Worm (Caenorhabditis elegans) whole organism, L1 larva: ENCODE data around the gene Y11D7A.5.

ENCODE experiments used
- C04F5.9 ChIP-seq: sonication (generic microtip); optimal IDR thresholded peaks from 2 replicates; lab custom pipeline; 2016; ENCODE audit warnings: missing genetic modification characterization, missing compliant biosample characterization
- C34B4.2 ChIP-seq: sonication (generic microtip); optimal IDR thresholded peaks from 2 replicates; lab custom pipeline; 2017; ENCODE audit warnings: mild to moderate bottlenecking, missing genetic modification characterization, missing compliant biosample characterization
- ama-1 ChIP-seq: fragments of 150-350 bp; optimal IDR thresholded peaks from 2 replicates; lab custom pipeline; 2014
- blmp-1 ChIP-seq: fragments of 150-350 bp; optimal IDR thresholded peaks from 2 replicates; lab custom pipeline; 2014; ENCODE audit warnings: missing biosample characterization, missing genetic modification characterization
- ceh-63 ChIP-seq: fragments of 200-800 bp; sonication (Bioruptor generic); optimal IDR thresholded peaks from 2 replicates; lab custom pipeline; 2018; ENCODE audit warnings: mild to moderate bottlenecking, missing genetic modification characterization, missing compliant biosample characterization
- ceh-8 ChIP-seq: fragments of 200-800 bp; sonication (Bioruptor generic); optimal IDR thresholded peaks from 2 replicates; lab custom pipeline; 2018; ENCODE audit warnings: mild to moderate bottlenecking, missing genetic modification characterization, moderate library complexity, missing compliant biosample characterization
- ceh-82 ChIP-seq, 3 experiments: fragments of 150-350 bp in 1 of 3; sonication (generic microtip) in 2 of 3; optimal IDR thresholded peaks; 2 replicates each; lab custom pipeline; 2014 to 2017; ENCODE audit warnings: missing biosample characterization in 3 of 3, missing genetic modification characterization in 3 of 3
- ces-1 ChIP-seq: fragments of 150-350 bp; optimal IDR thresholded peaks from 2 replicates; lab custom pipeline; 2014; ENCODE audit warnings: missing biosample characterization, missing genetic modification reagents, missing genetic modification characterization
- dsc-1 ChIP-seq: sonication (generic microtip); optimal IDR thresholded peaks from 2 replicates; lab custom pipeline; 2016; ENCODE audit warnings: mild to moderate bottlenecking, missing genetic modification characterization, missing compliant biosample characterization
- efl-3 ChIP-seq: fragments of 200-800 bp; sonication (Bioruptor generic); optimal IDR thresholded peaks from 2 replicates; lab custom pipeline; 2018; ENCODE audit warnings: mild to moderate bottlenecking, missing genetic modification characterization, missing compliant biosample characterization
- egl-13 ChIP-seq: sonication (generic microtip); optimal IDR thresholded peaks from 2 replicates; lab custom pipeline; 2016; ENCODE audit warnings: missing genotype, missing genetic modification reagents, missing genetic modification characterization, missing compliant biosample characterization
- elt-3 ChIP-seq, 6 experiments: fragments of 150-350 bp in 1 of 6; sonication (generic microtip); optimal IDR thresholded peaks; 2 replicates each; lab custom pipeline; 2017 to 2018; ENCODE audit warnings: missing biosample characterization in 6 of 6, missing genetic modification characterization in 6 of 6, inconsistent platforms in 1 of 6
- ets-5 ChIP-seq: fragments of 200-800 bp; sonication (Bioruptor generic); IDR thresholded peaks from 2 replicates; pipeline ENCODE4 v1.3.6; 2022; ENCODE audit warnings: missing genetic modification characterization, missing compliant biosample characterization
- fkh-4 ChIP-seq: sonication (generic microtip); optimal IDR thresholded peaks from 2 replicates; lab custom pipeline; 2016; ENCODE audit warnings: missing compliant biosample characterization, missing genetic modification characterization, borderline replicate concordance
- fkh-8 ChIP-seq: sonication (generic microtip); optimal IDR thresholded peaks from 2 replicates; lab custom pipeline; 2016; ENCODE audit warnings: mild to moderate bottlenecking, missing genetic modification characterization, missing compliant biosample characterization
- fos-1 ChIP-seq: fragments of 150-350 bp; optimal IDR thresholded peaks from 2 replicates; lab custom pipeline; 2014; ENCODE audit warnings: missing biosample characterization, missing genetic modification characterization
- grh-1 ChIP-seq: fragments of 200-800 bp; sonication (Bioruptor generic); IDR thresholded peaks from 2 replicates; pipeline ENCODE4 v1.3.6; 2022; ENCODE audit warnings: missing genetic modification reagents, missing genetic modification characterization, missing compliant biosample characterization
- hpl-2 ChIP-seq: fragments of 150-350 bp; optimal IDR thresholded peaks from 2 replicates; lab custom pipeline; 2014; ENCODE audit warnings: missing biosample characterization, missing genetic modification reagents, missing genetic modification characterization
- irx-1 ChIP-seq: sonication (generic microtip); optimal IDR thresholded peaks from 2 replicates; lab custom pipeline; 2016; ENCODE audit warnings: missing genetic modification characterization, missing compliant biosample characterization
- isw-1 ChIP-seq: fragments of 200-800 bp; sonication (Bioruptor generic); IDR thresholded peaks from 2 replicates; pipeline ENCODE4 v1.3.6; 2022; ENCODE audit warnings: missing genetic modification characterization, missing compliant biosample characterization
- jun-1 ChIP-seq: fragments of 150-350 bp; optimal IDR thresholded peaks from 2 replicates; lab custom pipeline; 2014; ENCODE audit warnings: missing biosample characterization, missing genetic modification reagents, missing genetic modification characterization
- lin-13 ChIP-seq: fragments of 150-350 bp; optimal IDR thresholded peaks from 2 replicates; lab custom pipeline; 2014; ENCODE audit warnings: missing biosample characterization, missing genetic modification reagents, missing genetic modification characterization
- lin-14 ChIP-seq: fragments of 200-800 bp; sonication (Bioruptor generic); optimal IDR thresholded peaks from 2 replicates; lab custom pipeline; 2018; ENCODE audit warnings: mild to moderate bottlenecking, missing genetic modification characterization, moderate library complexity, missing compliant biosample characterization
- lin-15B ChIP-seq: fragments of 150-350 bp; sonication (generic microtip); optimal IDR thresholded peaks from 3 replicates; lab custom pipeline; 2014; ENCODE audit warnings: missing biosample characterization, missing genetic modification characterization
- lin-39 ChIP-seq: fragments of 150-350 bp; optimal IDR thresholded peaks from 2 replicates; lab custom pipeline; 2014; ENCODE audit warnings: missing biosample characterization, missing genetic modification reagents, missing genetic modification characterization
- lir-3 ChIP-seq: sonication (generic microtip); optimal IDR thresholded peaks from 2 replicates; lab custom pipeline; 2016; ENCODE audit warnings: mild to moderate bottlenecking, missing genetic modification characterization, moderate library complexity, missing compliant biosample characterization; ENCODE audit not compliant: poor library complexity
- lsy-2 ChIP-seq, 2 experiments: fragments of 150-350 bp; optimal IDR thresholded peaks; 2 replicates each; lab custom pipeline; 2014; ENCODE audit warnings: missing biosample characterization in 2 of 2, missing genetic modification characterization in 2 of 2
- mef-2 ChIP-seq: fragments of 150-350 bp; optimal IDR thresholded peaks from 2 replicates; lab custom pipeline; 2014; ENCODE audit warnings: missing biosample characterization, missing genetic modification characterization
- nhr-11 ChIP-seq: fragments of 150-350 bp; optimal IDR thresholded peaks from 2 replicates; lab custom pipeline; 2014; ENCODE audit warnings: missing biosample characterization, missing genetic modification characterization
- nhr-19 ChIP-seq: fragments of 200-800 bp; sonication (Bioruptor generic); conservative IDR thresholded peaks from 2 replicates; pipeline ENCODE4 v1.3.6; 2022; ENCODE audit warnings: missing genetic modification characterization, missing compliant biosample characterization
- nhr-20 ChIP-seq: sonication (generic microtip); optimal IDR thresholded peaks from 2 replicates; lab custom pipeline; 2016; ENCODE audit warnings: mild to moderate bottlenecking, missing genetic modification characterization, missing compliant biosample characterization
- nhr-237 ChIP-seq: fragments of 150-350 bp; optimal IDR thresholded peaks from 2 replicates; lab custom pipeline; 2014; ENCODE audit warnings: missing biosample characterization, missing genetic modification characterization
- nhr-28 ChIP-seq: fragments of 150-350 bp; optimal IDR thresholded peaks from 2 replicates; lab custom pipeline; 2014; ENCODE audit warnings: missing biosample characterization, missing genetic modification characterization
- nhr-47 ChIP-seq: sonication (generic microtip); optimal IDR thresholded peaks from 2 replicates; lab custom pipeline; 2016; ENCODE audit warnings: mild to moderate bottlenecking, missing genetic modification characterization, moderate library complexity, missing compliant biosample characterization
- nhr-71 ChIP-seq: sonication (generic microtip); optimal IDR thresholded peaks from 2 replicates; lab custom pipeline; 2016; ENCODE audit warnings: mild to moderate bottlenecking, missing genetic modification characterization, moderate library complexity, missing compliant biosample characterization
- nhr-90 ChIP-seq: sonication (generic microtip); optimal IDR thresholded peaks from 2 replicates; lab custom pipeline; 2016; ENCODE audit warnings: mild to moderate bottlenecking, missing genetic modification characterization, missing compliant biosample characterization; ENCODE audit not compliant: poor library complexity
- pag-3 ChIP-seq: sonication (generic microtip); optimal IDR thresholded peaks from 2 replicates; lab custom pipeline; 2017; ENCODE audit warnings: missing genetic modification characterization, mild to moderate bottlenecking, missing compliant biosample characterization, antibody characterized with exemption, borderline replicate concordance; ENCODE audit not compliant: insufficient read depth
- pax-3 ChIP-seq: fragments of 200-800 bp; sonication (Bioruptor generic); optimal IDR thresholded peaks from 2 replicates; lab custom pipeline; 2018; ENCODE audit warnings: mild to moderate bottlenecking, missing genetic modification characterization, moderate library complexity, missing compliant biosample characterization
- pqm-1 ChIP-seq: sonication (generic microtip); optimal IDR thresholded peaks from 3 replicates; lab custom pipeline; 2017; ENCODE audit warnings: missing biosample characterization, missing genetic modification characterization
- rnt-1 ChIP-seq: sonication (generic microtip); optimal IDR thresholded peaks from 2 replicates; lab custom pipeline; 2016; ENCODE audit warnings: mild to moderate bottlenecking, missing genetic modification characterization, moderate library complexity, missing compliant biosample characterization
- skn-1 ChIP-seq: fragments of 150-350 bp; optimal IDR thresholded peaks from 2 replicates; lab custom pipeline; 2014; ENCODE audit warnings: missing biosample characterization, missing genetic modification characterization
- snpc-4 ChIP-seq: fragments of 150-350 bp; optimal IDR thresholded peaks from 2 replicates; lab custom pipeline; 2014; ENCODE audit warnings: missing biosample characterization, missing genetic modification characterization
- swsn-7 ChIP-seq: sonication (generic microtip); optimal IDR thresholded peaks from 2 replicates; lab custom pipeline; 2016; ENCODE audit warnings: missing genetic modification characterization, missing compliant biosample characterization
- tbx-2 ChIP-seq: sonication (generic microtip); optimal IDR thresholded peaks from 2 replicates; lab custom pipeline; 2016; ENCODE audit warnings: missing genetic modification characterization, missing compliant biosample characterization
- tlp-1 ChIP-seq: fragments of 150-350 bp; optimal IDR thresholded peaks from 2 replicates; lab custom pipeline; 2014; ENCODE audit warnings: missing biosample characterization, missing genetic modification characterization
- unc-130 ChIP-seq: fragments of 150-350 bp; optimal IDR thresholded peaks from 2 replicates; lab custom pipeline; 2017; ENCODE audit warnings: missing biosample characterization, missing genetic modification characterization, inconsistent platforms
- unc-86 ChIP-seq: sonication (generic microtip); optimal IDR thresholded peaks from 2 replicates; lab custom pipeline; 2016; ENCODE audit warnings: missing genetic modification characterization, missing compliant biosample characterization
- xbp-1 ChIP-seq: sonication (generic microtip); optimal IDR thresholded peaks from 2 replicates; lab custom pipeline; 2016; ENCODE audit warnings: missing genetic modification characterization, missing compliant biosample characterization
- zag-1 ChIP-seq: fragments of 150-350 bp; optimal IDR thresholded peaks from 2 replicates; lab custom pipeline; 2014; ENCODE audit warnings: missing biosample characterization, missing genetic modification characterization
- zip-4 ChIP-seq: fragments of 200-800 bp; sonication (Bioruptor generic); optimal IDR thresholded peaks from 2 replicates; lab custom pipeline; 2018; ENCODE audit warnings: mild to moderate bottlenecking, missing genetic modification characterization, moderate library complexity, missing compliant biosample characterization
- ztf-11 ChIP-seq, 2 experiments: sonication (generic microtip); optimal IDR thresholded peaks; 2 replicates each; lab custom pipeline; 2016 to 2017; ENCODE audit warnings: missing genetic modification characterization in 2 of 2, missing biosample characterization in 1 of 2, missing compliant biosample characterization in 1 of 2

Gene Y11D7A.5

DNA sequence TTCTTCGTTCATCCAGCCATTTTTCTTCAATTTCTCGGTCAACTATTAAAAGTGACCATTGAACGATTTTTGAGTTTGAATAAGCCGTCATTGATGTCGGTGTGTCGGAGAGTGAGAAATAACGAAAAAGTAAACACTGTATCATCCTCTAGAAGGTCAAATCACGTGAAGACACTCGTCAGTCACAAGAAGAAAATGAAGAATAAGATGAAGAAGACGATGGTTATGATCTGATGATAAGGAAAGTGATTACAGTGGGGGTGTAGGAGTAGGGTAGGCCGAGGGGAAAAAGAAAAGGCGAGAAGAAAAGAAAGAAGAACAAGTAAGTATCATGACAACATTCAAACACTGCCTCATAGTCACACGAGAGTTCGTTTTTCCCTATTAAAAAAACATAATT is 47.2 kb downstream of the Y11D7A.5 start (continued):
- TF ChIP-seq ztf-11 (tag; optimal IDR thresholded peaks at IDR 0.05; lab: Kevin White, UChicago) = no peak
- TF ChIP-seq lin-39 = no peak
- no peak for TF ChIP-seq nhr-11 (tag; lab: Kevin White, UChicago)
- TF ChIP-seq tlp-1 (tag; lab: Kevin White, UChicago) = no peak
- peak; percentile 17 for TF ChIP-seq ama-1 (lab: Kevin White, UChicago)
- peak; percentile 90 for TF ChIP-seq nhr-71 (tag; lab: Kevin White, UChicago)
- peak; percentile 92 for TF ChIP-seq nhr-20
- TF ChIP-seq fos-1 (tag; lab: Kevin White, UChicago) = peak; percentile 60
- no peak for TF ChIP-seq fkh-8
- peak in 4 of 6 experiments; percentile 79 to 96 (median 84) for TF ChIP-seq elt-3 (tag; optimal IDR thresholded peaks at IDR 0.05; lab: Kevin White, UChicago)
- no peak for TF ChIP-seq nhr-28 (tag; lab: Kevin White, UChicago)
- TF ChIP-seq nhr-19 = peak; percentile 84
- no peak for TF ChIP-seq ces-1
- TF ChIP-seq nhr-90 = peak; percentile 90
- TF ChIP-seq egl-13 (tag; lab: Kevin White, UChicago) = no peak
- TF ChIP-seq xbp-1 (tag; lab: Kevin White, UChicago) = peak; percentile 30

ce11 chrIV:9196755-9197154 is 48.6 kb downstream of the Y11D7A.5 start:
- TF ChIP-seq zip-4 (GFP tag; lab: Kevin White, UChicago) = no peak
- TF ChIP-seq lir-3 (tag; lab: Kevin White, UChicago) = peak; percentile 16
- TF ChIP-seq lin-13 = no peak
- TF ChIP-seq snpc-4 = peak; percentile 56
- TF ChIP-seq pqm-1 (tag; lab: Kevin White, UChicago) = no peak
- peak; percentile 41 for TF ChIP-seq mef-2
- no peak for TF ChIP-seq ets-5 (GFP tag; lab: Robert Waterston, UW)
- TF ChIP-seq grh-1 = no peak
- peak; percentile 93 for TF ChIP-seq lin-14 (GFP tag; lab: Kevin White, UChicago)
- TF ChIP-seq zag-1 (tag; lab: Kevin White, UChicago) = no peak
- peak; percentile 77 for TF ChIP-seq tbx-2 (tag; lab: Kevin White, UChicago)
- peak; percentile 52 for TF ChIP-seq skn-1
- TF ChIP-seq ceh-8 = peak; percentile 29
- peak; percentile 55 to 71 for TF ChIP-seq lsy-2 (tag; optimal IDR thresholded peaks at IDR 0.05; lab: Kevin White, UChicago)
- no peak for TF ChIP-seq ama-1 (lab: Kevin White, UChicago)
- peak; percentile 20 for TF ChIP-seq fkh-4 (tag; lab: Kevin White, UChicago)
- TF ChIP-seq dsc-1 (tag; lab: Kevin White, UChicago) = peak; percentile 79
- peak; percentile 65 for TF ChIP-seq nhr-20
- TF ChIP-seq C04F5.9 (tag; lab: Kevin White, UChicago) = no peak
- peak; percentile 80 for TF ChIP-seq nhr-71 (tag; lab: Kevin White, UChicago)
- peak; percentile 37 for TF ChIP-seq isw-1
- peak; percentile 77 for TF ChIP-seq unc-86 (tag; lab: Kevin White, UChicago)
- no peak for TF ChIP-seq hpl-2 (GFP tag; lab: Kevin White, UChicago)
- no peak for TF ChIP-seq efl-3
- TF ChIP-seq swsn-7 (tag; lab: Kevin White, UChicago) = peak; percentile 54
- no peak for TF ChIP-seq unc-130 (tag; lab: Kevin White, UChicago)
- no peak for TF ChIP-seq pax-3 (tag; lab: Kevin White, UChicago)
- TF ChIP-seq ceh-63 (GFP tag; lab: Kevin White, UChicago) = no peak
- TF ChIP-seq lin-15B (tag; lab: Kevin White, UChicago) = peak; percentile 1
- TF ChIP-seq nhr-47 (tag; lab: Kevin White, UChicago) = peak; percentile 32
- TF ChIP-seq tlp-1 (tag; lab: Kevin White, UChicago) = no peak
- peak; percentile 55 for TF ChIP-seq nhr-19
- TF ChIP-seq nhr-237 (tag; lab: Kevin White, UChicago) = no peak
- TF ChIP-seq irx-1 (tag; lab: Kevin White, UChicago) = peak; percentile 39
- peak; percentile 79 for TF ChIP-seq rnt-1
- peak; percentile 19 to 59 (median 49) for TF ChIP-seq ceh-82 (tag; optimal IDR thresholded peaks at IDR 0.05; lab: Kevin White, UChicago)
- no peak for TF ChIP-seq blmp-1 (tag; lab: Kevin White, UChicago)
- peak; percentile 43 for TF ChIP-seq egl-13 (tag; lab: Kevin White, UChicago)
- TF ChIP-seq jun-1 (tag; lab: Kevin White, UChicago) = peak; percentile 72
- TF ChIP-seq C34B4.2 (tag; lab: Kevin White, UChicago) = no peak
- no peak for TF ChIP-seq nhr-28 (tag; lab: Kevin White, UChicago)
- TF ChIP-seq pag-3 = no peak
